Worm (Caenorhabditis elegans) whole organism, L4/young adult: ENCODE results near the gene F23H11.7.

Source experiments
- W03F9.2 ChIP-seq: fragments of 150-350 bp; optimal IDR thresholded peaks from 2 replicates; lab custom pipeline; 2014; ENCODE audit warnings: missing biosample characterization, missing genetic modification characterization
- dao-5 ChIP-seq: sonication (generic microtip); optimal IDR thresholded peaks from 2 replicates; lab custom pipeline; 2016; ENCODE audit warnings: missing genotype, missing genetic modification characterization, moderate library complexity, missing compliant biosample characterization

- no peak for TF ChIP-seq W03F9.2 (tag; lab: Kevin White, UChicago)
- no peak for TF ChIP-seq dao-5 (tag; lab: Kevin White, UChicago)
Observed at ce11 chrIII:950472-950871, 31.2 kb upstream of the F23H11.7 start, which contains the start of the genes fbxa-67 and fbxa-11.
